Worm (Caenorhabditis elegans): ENCODE measurements around the gene B0334.4.

DNA sequence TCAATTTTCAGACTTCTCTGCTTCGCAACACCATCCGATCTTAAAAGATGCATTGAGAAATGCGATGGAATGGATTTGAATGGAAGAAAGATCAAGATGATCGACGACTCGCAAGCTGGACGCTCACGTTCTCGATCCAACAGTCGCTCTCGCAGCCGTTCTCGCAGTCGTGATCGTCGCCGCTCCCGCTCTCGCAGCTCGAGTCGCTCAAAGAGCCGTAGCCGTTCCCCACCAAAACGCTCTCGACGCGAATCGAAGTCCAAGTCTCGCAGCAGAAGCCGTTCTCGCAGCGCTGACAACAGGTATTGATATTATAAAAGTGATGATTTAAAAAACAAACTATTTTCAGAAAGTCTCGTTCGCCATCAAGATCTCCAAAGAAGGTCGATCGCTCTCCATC, 40.4 kb upstream of the B0334.4 start:
- TF ChIP-seq nhr-237 (tag; optimal IDR thresholded peaks at IDR 0.05): no peak
- no peak for TF ChIP-seq aly-2 (tag; optimal IDR thresholded peaks at IDR 0.05)
- TF ChIP-seq lsy-2 (tag; optimal IDR thresholded peaks at IDR 0.05): no peak

All from whole organism, L2 larva.